Worm (Caenorhabditis elegans): ENCODE results near the gene W02B3.3.
A peak's percentile ranks its signal among the peaks of the same experiment; 100 is the strongest.

W02B3.3 gene

ce11 chrIII:683318-683717 is 15.1 kb upstream of the W02B3.3 start, which contains the start of gene W02B3.4:
TSS of gene W02B3.4 (minus strand) at chrIII:683418.
- TF ChIP-seq che-1 (tag; optimal IDR thresholded peaks at IDR 0.05) (no peak), pha-2 (tag; optimal IDR thresholded peaks at IDR 0.05) (no peak), F13H6.1 (tag; optimal IDR thresholded peaks at IDR 0.05) (no peak), ref-2 (tag; optimal IDR thresholded peaks at IDR 0.05) (no peak), ahr-1 (tag; optimal IDR thresholded peaks at IDR 0.05) (no peak), syd-9 (tag; optimal IDR thresholded peaks at IDR 0.05) (no peak), zip-5 (tag; optimal IDR thresholded peaks at IDR 0.05) (no peak), fax-1 (tag; optimal IDR thresholded peaks at IDR 0.05) (no peak), unc-42 (tag; optimal IDR thresholded peaks at IDR 0.05) (no peak)

DNA sequence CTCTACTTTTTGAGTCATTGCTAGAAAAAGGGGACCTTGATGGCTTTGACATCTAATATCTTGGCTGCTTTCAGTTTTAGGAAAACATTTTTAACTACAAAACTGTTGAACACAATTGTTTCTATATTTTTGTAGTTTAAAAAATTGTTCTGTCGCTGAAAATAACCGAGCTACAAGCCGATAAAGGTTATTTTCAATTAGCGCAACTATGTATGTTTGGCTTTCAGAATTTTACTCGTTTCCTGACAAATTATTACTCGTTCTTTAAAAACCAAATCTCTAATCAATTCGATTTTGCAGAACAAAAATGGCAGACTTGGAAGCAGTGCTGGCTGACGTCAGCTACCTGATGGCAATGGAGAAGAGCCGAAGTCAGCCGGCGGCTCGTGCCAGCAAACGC is 7.6 kb upstream of the W02B3.3 start, which contains the start of gene grk-2:
Gene grk-2, plus strand, starts transcription at position 301 of the 400 bp plus-strand sequence.
- TF ChIP-seq ets-4 (tag; optimal IDR thresholded peaks at IDR 0.05): no peak
- TF ChIP-seq nfya-1 (tag; optimal IDR thresholded peaks at IDR 0.05): no peak
- TF ChIP-seq tbx-2 (tag; optimal IDR thresholded peaks at IDR 0.05): no peak
- TF ChIP-seq C38D4.7 (GFP tag; optimal IDR thresholded peaks at IDR 0.05): no peak

DNA sequence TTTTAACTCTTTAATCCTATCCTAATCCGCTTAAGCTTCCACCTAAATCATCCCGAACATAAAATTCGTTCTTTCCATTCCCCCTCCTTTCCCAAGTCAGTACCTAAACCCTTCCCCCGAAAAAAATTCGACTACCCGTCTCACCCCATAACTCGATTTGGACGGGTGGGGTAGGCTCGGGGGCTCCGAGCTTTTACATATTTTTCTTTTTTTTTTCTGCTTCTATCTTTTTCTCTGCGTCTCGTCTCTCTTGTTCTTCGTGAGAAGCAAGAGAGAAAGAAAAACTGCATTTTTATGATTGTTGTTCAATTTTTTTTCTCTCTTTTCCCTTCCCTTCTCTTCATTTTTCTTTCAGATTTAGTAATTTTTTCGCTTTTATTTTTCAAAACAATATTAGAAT is 7.2 kb upstream of the W02B3.3 start:
- TF ChIP-seq unc-42 (tag; optimal IDR thresholded peaks at IDR 0.05): peak; percentile 97
- no peak for TF ChIP-seq che-1 (tag; optimal IDR thresholded peaks at IDR 0.05)

DNA sequence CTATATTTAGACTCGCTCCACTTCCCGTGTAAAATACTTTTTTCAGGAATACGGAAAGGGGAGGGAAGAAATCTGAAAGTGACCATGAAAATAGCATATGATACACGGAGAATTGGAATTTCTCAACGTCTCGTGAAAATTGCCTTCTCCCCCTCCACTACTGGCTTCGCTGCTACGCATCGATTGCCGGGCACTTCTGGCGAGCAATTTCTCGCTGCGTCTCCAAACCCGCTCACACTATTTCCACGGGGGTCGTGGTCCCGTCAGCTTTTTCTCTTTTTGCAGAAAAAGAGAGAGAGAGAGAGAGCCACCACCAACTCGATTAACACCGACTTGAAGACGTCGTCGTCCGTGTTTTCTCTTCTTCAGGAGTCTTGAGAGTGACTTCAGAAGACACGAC is 2.8 kb upstream of the W02B3.3 start:
- TF ChIP-seq nfya-1 (tag; optimal IDR thresholded peaks at IDR 0.05): peak; percentile 65
- no peak for TF ChIP-seq pha-2 (tag; optimal IDR thresholded peaks at IDR 0.05)
- TF ChIP-seq pros-1 (tag; optimal IDR thresholded peaks at IDR 0.05): no peak
- TF ChIP-seq ama-1 (optimal IDR thresholded peaks at IDR 0.05): no peak
- TF ChIP-seq ceh-2 (tag; optimal IDR thresholded peaks at IDR 0.05): no peak
- peak; percentile 97 for TF ChIP-seq unc-42 (tag; optimal IDR thresholded peaks at IDR 0.05)
- no peak for TF ChIP-seq ets-4 (tag; optimal IDR thresholded peaks at IDR 0.05)
- no peak for TF ChIP-seq pag-3 (tag; optimal IDR thresholded peaks at IDR 0.05; ENCODE audit: borderline replicate concordance)
- no peak for TF ChIP-seq ztf-16 (tag; optimal IDR thresholded peaks at IDR 0.05)
- peak; percentile 32 for TF ChIP-seq ceh-34 (tag; optimal IDR thresholded peaks at IDR 0.05)
- TF ChIP-seq sox-2 (GFP tag; IDR thresholded peaks at IDR 0.05): no peak
- TF ChIP-seq unc-55 (GFP tag; optimal IDR thresholded peaks at IDR 0.05): no peak
- no peak for TF ChIP-seq ref-2 (tag; optimal IDR thresholded peaks at IDR 0.05)
- TF ChIP-seq gmeb-2 (tag; optimal IDR thresholded peaks at IDR 0.05): no peak
- TF ChIP-seq ahr-1 (tag; optimal IDR thresholded peaks at IDR 0.05): no peak
- no peak for TF ChIP-seq syd-9 (tag; optimal IDR thresholded peaks at IDR 0.05)
- TF ChIP-seq elt-4 (tag; optimal IDR thresholded peaks at IDR 0.05): no peak
- TF ChIP-seq ceh-18 (tag; optimal IDR thresholded peaks at IDR 0.05): peak; percentile 22
- TF ChIP-seq pha-4 (tag; optimal IDR thresholded peaks at IDR 0.05): no peak
- TF ChIP-seq ceh-31 (tag; optimal IDR thresholded peaks at IDR 0.05): peak; percentile 80
- TF ChIP-seq tbx-2 (tag; optimal IDR thresholded peaks at IDR 0.05): peak; percentile 46
- no peak for TF ChIP-seq fax-1 (tag; optimal IDR thresholded peaks at IDR 0.05)
- TF ChIP-seq F13H6.1 (tag; optimal IDR thresholded peaks at IDR 0.05): no peak
- TF ChIP-seq C38D4.7 (GFP tag; optimal IDR thresholded peaks at IDR 0.05): no peak
- TF ChIP-seq hlh-15 (tag; optimal IDR thresholded peaks at IDR 0.05): no peak
- no peak for TF ChIP-seq sox-4 (tag; optimal IDR thresholded peaks at IDR 0.05)
- TF ChIP-seq hlh-8 (tag; optimal IDR thresholded peaks at IDR 0.05): no peak
- TF ChIP-seq pax-1 (tag; optimal IDR thresholded peaks at IDR 0.05): no peak
- no peak for TF ChIP-seq ceh-24 (tag; optimal IDR thresholded peaks at IDR 0.05)
- TF ChIP-seq K02D7.2 (tag; optimal IDR thresholded peaks at IDR 0.05): no peak
- TF ChIP-seq zip-5 (tag; optimal IDR thresholded peaks at IDR 0.05): no peak
- peak; percentile 90 for TF ChIP-seq ceh-48 (tag; optimal IDR thresholded peaks at IDR 0.05)
- no peak for TF ChIP-seq fkh-10 (GFP tag; optimal IDR thresholded peaks at IDR 0.05)
- peak; percentile 26 for TF ChIP-seq Y22D7AL.16 (tag; optimal IDR thresholded peaks at IDR 0.05)
- no peak for TF ChIP-seq hlh-30 (tag; optimal IDR thresholded peaks at IDR 0.05; ENCODE audit: insufficient read depth)
- peak; percentile 67 for TF ChIP-seq ceh-14 (tag; optimal IDR thresholded peaks at IDR 0.05)
